Fruit fly (Drosophila melanogaster): ENCODE measurements around the gene CG46304.

DNA sequence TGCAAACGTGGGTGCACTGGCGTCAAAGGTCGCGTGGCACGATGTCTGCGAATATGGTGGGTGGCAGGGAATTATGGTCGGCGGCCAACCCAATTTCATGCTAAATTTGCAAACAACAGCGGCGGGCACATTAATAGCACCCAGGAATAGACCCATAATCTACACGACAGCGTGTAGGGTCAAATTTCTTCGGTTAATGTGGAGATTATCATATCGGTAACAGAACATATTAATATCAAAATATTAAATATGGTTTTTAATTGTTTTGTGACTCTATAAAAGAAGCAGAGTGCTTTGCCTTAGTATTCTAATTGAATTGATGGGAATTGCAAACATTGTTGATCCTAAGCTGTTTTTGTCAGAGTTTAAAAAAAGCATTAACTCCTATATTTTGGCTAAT lies 32.8 kb downstream of the CG46304 start:
- no peak for TF ChIP-seq CG6276 (GFP tag; optimal IDR thresholded peaks at IDR 0.05)
- TF ChIP-seq CG32006 (GFP tag; optimal IDR thresholded peaks at IDR 0.05), result peak; percentile 11
- TF ChIP-seq net (GFP tag; optimal IDR thresholded peaks at IDR 0.05), result no peak
- TF ChIP-seq CG11902 (GFP tag; optimal IDR thresholded peaks at IDR 0.05), result no peak
- peak; percentile 1 for TF ChIP-seq CG10631 (GFP tag; optimal IDR thresholded peaks at IDR 0.05)
- TF ChIP-seq fkh (GFP tag; optimal IDR thresholded peaks at IDR 0.05), result no peak
- no peak for TF ChIP-seq eg (GFP tag; IDR thresholded peaks at IDR 0.05)
- TF ChIP-seq CG31627 (GFP tag; optimal IDR thresholded peaks at IDR 0.05), result no peak
